Worm (Caenorhabditis elegans) whole organism, mixed stage, embryonic: Measurements from ENCODE around the gene ina-1.

Experiments
- M03D4.4 ChIP-seq: sonication (generic microtip); optimal IDR thresholded peaks from 2 replicates; lab custom pipeline; 2017; ENCODE audit warnings: mild to moderate bottlenecking, missing genetic modification characterization, missing compliant biosample characterization
- bed-3 ChIP-seq: fragments of 200-800 bp; sonication (Bioruptor generic); optimal IDR thresholded peaks from 3 replicates; lab custom pipeline; 2018; ENCODE audit warnings: mild to moderate bottlenecking, missing genetic modification characterization, moderate library complexity, missing compliant biosample characterization
- blmp-1 ChIP-seq: fragments of 150-350 bp; optimal IDR thresholded peaks from 2 replicates; lab custom pipeline; 2014; ENCODE audit warnings: missing biosample characterization, missing genetic modification characterization
- ceh-39 ChIP-seq: fragments of 150-350 bp; optimal IDR thresholded peaks from 2 replicates; lab custom pipeline; 2014; ENCODE audit warnings: missing biosample characterization, missing genetic modification characterization
- ceh-43 ChIP-seq: fragments of 200-800 bp; sonication (Bioruptor generic); optimal IDR thresholded peaks from 2 replicates; lab custom pipeline; 2018; ENCODE audit warnings: mild to moderate bottlenecking, missing genetic modification characterization, moderate library complexity, missing compliant biosample characterization
- ces-1 ChIP-seq: fragments of 150-350 bp; optimal IDR thresholded peaks from 2 replicates; lab custom pipeline; 2014; ENCODE audit warnings: missing biosample characterization, missing genetic modification reagents, missing genetic modification characterization
- cnd-1 ChIP-seq: fragments of 200-800 bp; sonication (Bioruptor generic); optimal IDR thresholded peaks from 2 replicates; lab custom pipeline; 2018; ENCODE audit warnings: mild to moderate bottlenecking, missing genetic modification characterization, missing compliant biosample characterization
- drap-1 ChIP-seq: fragments of 200-800 bp; sonication (Bioruptor generic); optimal IDR thresholded peaks from 3 replicates; lab custom pipeline; 2018; ENCODE audit warnings: mild to moderate bottlenecking, missing genetic modification characterization, missing compliant biosample characterization
- elt-1 ChIP-seq: sonication (generic microtip); optimal IDR thresholded peaks from 2 replicates; lab custom pipeline; 2017; ENCODE audit warnings: missing genetic modification characterization, mild to moderate bottlenecking, missing compliant biosample characterization, antibody characterized with exemption, moderate library complexity, borderline replicate concordance; ENCODE audit not compliant: insufficient read depth
- elt-3 ChIP-seq: fragments of 150-350 bp; optimal IDR thresholded peaks from 2 replicates; lab custom pipeline; 2014; ENCODE audit warnings: missing biosample characterization, missing genetic modification characterization
- flh-1 ChIP-seq: fragments of 200-800 bp; sonication (Bioruptor generic); optimal IDR thresholded peaks from 2 replicates; lab custom pipeline; 2018; ENCODE audit warnings: mild to moderate bottlenecking, missing genetic modification characterization, moderate library complexity, missing compliant biosample characterization
- ham-2 ChIP-seq: fragments of 200-800 bp; sonication (Bioruptor generic); optimal IDR thresholded peaks from 2 replicates; lab custom pipeline; 2018; ENCODE audit warnings: mild to moderate bottlenecking, missing genetic modification characterization, missing compliant biosample characterization
- hlh-1 ChIP-seq: fragments of 150-350 bp; optimal IDR thresholded peaks from 2 replicates; lab custom pipeline; 2014; ENCODE audit warnings: missing biosample characterization, missing genetic modification reagents, missing genetic modification characterization
- lin-32 ChIP-seq: fragments of 200-800 bp; sonication (Bioruptor generic); optimal IDR thresholded peaks from 2 replicates; lab custom pipeline; 2018; ENCODE audit warnings: mild to moderate bottlenecking, missing genetic modification characterization, missing compliant biosample characterization
- lsy-2 ChIP-seq: fragments of 150-350 bp; optimal IDR thresholded peaks from 2 replicates; lab custom pipeline; 2014; ENCODE audit warnings: missing biosample characterization, missing genetic modification characterization
- mab-5 ChIP-seq: fragments of 150-350 bp; optimal IDR thresholded peaks from 2 replicates; lab custom pipeline; 2014; ENCODE audit warnings: missing biosample characterization, missing genetic modification characterization
- mls-2 ChIP-seq: sonication (generic microtip); optimal IDR thresholded peaks from 2 replicates; lab custom pipeline; 2016; ENCODE audit warnings: mild to moderate bottlenecking, missing genetic modification characterization, moderate library complexity, missing compliant biosample characterization
- nhr-12 ChIP-seq: fragments of 150-350 bp; optimal IDR thresholded peaks from 2 replicates; lab custom pipeline; 2014; ENCODE audit warnings: missing biosample characterization, missing genetic modification characterization
- nhr-2 ChIP-seq: fragments of 150-350 bp; optimal IDR thresholded peaks from 2 replicates; lab custom pipeline; 2014; ENCODE audit warnings: missing biosample characterization, missing genetic modification characterization
- nhr-237 ChIP-seq: fragments of 150-350 bp; optimal IDR thresholded peaks from 2 replicates; lab custom pipeline; 2014; ENCODE audit warnings: missing biosample characterization, missing genetic modification characterization
- nhr-28 ChIP-seq: fragments of 150-350 bp; optimal IDR thresholded peaks from 2 replicates; lab custom pipeline; 2014; ENCODE audit warnings: missing biosample characterization, missing genetic modification characterization
- nhr-76 ChIP-seq: sonication (generic microtip); optimal IDR thresholded peaks from 2 replicates; lab custom pipeline; 2017; ENCODE audit warnings: missing biosample characterization, missing genetic modification characterization
- pha-4 ChIP-seq: fragments of 150-350 bp; optimal IDR thresholded peaks from 2 replicates; lab custom pipeline; 2018; ENCODE audit warnings: missing biosample characterization, missing genetic modification reagents, missing genetic modification characterization
- sem-2 ChIP-seq: fragments of 200-800 bp; sonication (Bioruptor generic); optimal IDR thresholded peaks from 2 replicates; lab custom pipeline; 2018; ENCODE audit warnings: mild to moderate bottlenecking, missing genetic modification characterization, missing compliant biosample characterization
- snpc-4 ChIP-seq: fragments of 150-350 bp; optimal IDR thresholded peaks from 2 replicates; lab custom pipeline; 2014; ENCODE audit warnings: missing biosample characterization, missing genetic modification characterization
- sptf-1 ChIP-seq: sonication (generic microtip); optimal IDR thresholded peaks from 2 replicates; lab custom pipeline; 2017; ENCODE audit warnings: mild to moderate bottlenecking, missing genetic modification characterization, moderate library complexity, missing compliant biosample characterization
- unc-120 ChIP-seq: sonication (generic microtip); optimal IDR thresholded peaks from 2 replicates; lab custom pipeline; 2017; ENCODE audit warnings: missing genetic modification characterization, missing compliant biosample characterization; ENCODE audit not compliant: poor library complexity, severe bottlenecking
- unc-39 ChIP-seq: fragments of 150-350 bp; optimal IDR thresholded peaks from 2 replicates; lab custom pipeline; 2014; ENCODE audit warnings: missing biosample characterization, missing genetic modification characterization
- unc-62 ChIP-seq: fragments of 150-350 bp; optimal IDR thresholded peaks from 2 replicates; lab custom pipeline; 2014; ENCODE audit warnings: missing biosample characterization, missing genetic modification reagents, missing genetic modification characterization
- zip-8 ChIP-seq: fragments of 150-350 bp; optimal IDR thresholded peaks from 2 replicates; lab custom pipeline; 2014; ENCODE audit warnings: missing biosample characterization, missing genetic modification characterization
- ztf-11 ChIP-seq: fragments of 150-350 bp; optimal IDR thresholded peaks from 2 replicates; lab custom pipeline; 2014; ENCODE audit warnings: missing biosample characterization, missing genetic modification characterization

The ina-1 gene

DNA sequence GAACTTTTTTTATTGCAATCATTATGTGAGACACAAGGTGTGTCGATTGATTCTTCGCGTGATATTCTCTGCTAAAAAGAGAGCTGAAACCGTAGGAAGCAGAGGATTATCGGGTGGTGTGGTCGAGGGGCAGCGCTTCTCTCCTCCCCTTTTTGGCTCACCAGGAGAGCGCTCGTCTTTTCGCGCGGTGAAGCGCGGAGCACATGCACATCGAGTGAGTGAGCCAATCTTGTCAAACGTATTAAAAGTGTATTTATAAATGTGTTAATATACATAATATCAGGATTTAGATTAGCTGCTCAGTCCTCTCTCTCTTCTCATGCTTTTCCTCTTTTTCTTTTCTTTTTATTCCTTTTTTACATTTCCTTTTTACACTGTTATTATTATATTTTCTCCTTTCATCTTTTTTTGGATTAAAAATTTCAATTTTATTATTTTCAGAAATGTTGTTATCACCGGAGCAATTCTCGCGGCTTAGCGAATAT is 9.9 kb downstream of the ina-1 start, which contains the start of gene dgk-3:
Gene dgk-3, plus strand, starts transcription at position 435 of the 485 bp plus-strand sequence.
- no peak for TF ChIP-seq lsy-2
- TF ChIP-seq nhr-12 (tag; lab: Kevin White, UChicago), result no peak
- no peak for TF ChIP-seq unc-39
- no peak for TF ChIP-seq drap-1
- no peak for TF ChIP-seq unc-120 (tag; lab: Kevin White, UChicago)
- TF ChIP-seq elt-1 (tag; lab: Kevin White, UChicago), result no peak
- TF ChIP-seq snpc-4 (tag; lab: Kevin White, UChicago), result no peak
- no peak for TF ChIP-seq blmp-1 (tag; lab: Kevin White, UChicago)
- TF ChIP-seq lin-32 (GFP tag; lab: Kevin White, UChicago), result no peak
- no peak for TF ChIP-seq cnd-1
- TF ChIP-seq ham-2 (GFP tag; lab: Kevin White, UChicago), result no peak
- TF ChIP-seq sptf-1 (tag; lab: Kevin White, UChicago), result no peak
- TF ChIP-seq sem-2 (GFP tag; lab: Kevin White, UChicago), result no peak
- TF ChIP-seq bed-3 (GFP tag; lab: Kevin White, UChicago), result no peak
- TF ChIP-seq pha-4 (tag; lab: Kevin White, UChicago), result no peak
- TF ChIP-seq zip-8 (tag; lab: Kevin White, UChicago), result no peak
- no peak for TF ChIP-seq ces-1
- no peak for TF ChIP-seq flh-1 (GFP tag; lab: Kevin White, UChicago)

DNA sequence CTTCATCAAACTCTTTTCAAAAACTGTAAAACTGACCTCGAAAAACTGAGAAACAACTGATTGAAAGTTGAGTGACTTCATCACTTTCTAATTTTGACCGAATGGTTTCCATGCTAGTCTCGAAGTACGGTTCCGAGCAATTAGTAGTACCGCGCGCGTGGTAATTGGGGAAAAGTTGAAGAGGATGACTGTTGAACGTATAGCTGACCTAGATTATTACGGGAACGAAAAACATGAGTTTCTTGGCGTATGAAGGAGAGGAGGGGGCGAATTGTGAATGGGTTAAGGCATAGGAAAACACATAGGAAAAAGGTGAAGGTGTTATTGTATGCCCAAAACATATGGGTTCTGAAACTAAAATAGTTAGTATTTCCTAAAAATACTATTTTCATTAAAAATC is 11.0 kb downstream of the ina-1 start, which contains the start of gene ptr-9:
Gene ptr-9, minus strand, starts transcription at position 101 of the 400 bp plus-strand sequence.
- no peak for TF ChIP-seq ceh-39
- no peak for TF ChIP-seq elt-1 (tag; lab: Kevin White, UChicago)
- TF ChIP-seq zip-8 (tag; lab: Kevin White, UChicago), result no peak
- no peak for TF ChIP-seq ztf-11
- TF ChIP-seq nhr-12 (tag; lab: Kevin White, UChicago), result no peak
- no peak for TF ChIP-seq unc-62 (GFP tag; lab: Kevin White, UChicago)
- TF ChIP-seq mab-5 (tag; lab: Kevin White, UChicago), result no peak
- no peak for TF ChIP-seq bed-3 (GFP tag; lab: Kevin White, UChicago)
- no peak for TF ChIP-seq ces-1
- TF ChIP-seq sem-2 (GFP tag; lab: Kevin White, UChicago), result no peak
- TF ChIP-seq nhr-28, result no peak
- no peak for TF ChIP-seq nhr-2 (tag; lab: Kevin White, UChicago)
- no peak for TF ChIP-seq unc-120 (tag; lab: Kevin White, UChicago)
- TF ChIP-seq cnd-1, result no peak
- no peak for TF ChIP-seq mls-2 (tag; lab: Kevin White, UChicago)
- TF ChIP-seq hlh-1 (tag; lab: Kevin White, UChicago), result no peak
- TF ChIP-seq lsy-2, result no peak
- TF ChIP-seq nhr-76 (tag; lab: Kevin White, UChicago), result no peak
- no peak for TF ChIP-seq ceh-43

DNA sequence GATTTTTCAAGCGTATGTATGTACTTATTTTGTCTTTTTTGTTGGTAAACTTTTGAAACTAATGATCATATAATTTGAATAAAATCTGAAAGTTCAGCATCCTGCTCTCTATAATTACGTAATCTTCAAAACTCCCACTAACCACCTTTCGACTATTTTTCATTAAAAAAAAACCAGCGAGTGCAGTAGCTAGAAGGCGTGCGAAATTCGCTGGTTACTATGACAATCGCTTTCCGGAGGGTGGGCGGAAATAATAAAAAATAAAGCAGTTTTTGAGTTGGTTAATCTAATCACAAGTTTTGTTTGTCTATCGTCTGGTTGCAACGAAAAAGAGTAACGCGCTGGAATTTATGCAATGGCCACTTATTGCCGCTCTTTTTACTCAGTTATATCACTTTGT is 17.8 kb downstream of the ina-1 start, which contains the start of gene irld-34:
Gene irld-34, plus strand, starts transcription at position 301 of the 400 bp plus-strand sequence.
- no peak for TF ChIP-seq snpc-4 (tag; lab: Kevin White, UChicago)
- peak; percentile 24 for TF ChIP-seq zip-8 (tag; lab: Kevin White, UChicago)

DNA sequence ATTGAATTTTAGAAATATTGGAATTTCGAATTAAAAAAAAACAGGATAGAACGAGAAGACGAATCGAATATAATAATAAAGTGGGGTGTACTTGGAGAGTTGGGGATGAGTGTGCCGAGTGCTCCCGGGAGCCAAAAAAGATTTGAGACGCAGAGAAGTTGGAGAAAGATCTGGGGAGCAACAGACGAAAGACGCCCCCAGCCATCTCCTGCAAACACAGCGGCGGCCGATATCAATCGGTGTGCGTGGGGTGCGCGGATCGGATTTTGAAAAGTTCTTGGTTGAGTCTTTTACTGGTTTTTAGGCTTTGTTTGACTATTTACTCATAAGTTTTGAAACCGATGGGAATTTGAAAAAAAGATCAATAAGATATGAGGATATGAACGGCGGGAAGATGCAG is 18.8 kb downstream of the ina-1 start, which contains the start of gene nhl-1:
Gene nhl-1, minus strand, starts transcription at position 101 of the 400 bp plus-strand sequence.
- TF ChIP-seq hlh-1 (tag; lab: Kevin White, UChicago) (no peak), nhr-237 (no peak)

DNA sequence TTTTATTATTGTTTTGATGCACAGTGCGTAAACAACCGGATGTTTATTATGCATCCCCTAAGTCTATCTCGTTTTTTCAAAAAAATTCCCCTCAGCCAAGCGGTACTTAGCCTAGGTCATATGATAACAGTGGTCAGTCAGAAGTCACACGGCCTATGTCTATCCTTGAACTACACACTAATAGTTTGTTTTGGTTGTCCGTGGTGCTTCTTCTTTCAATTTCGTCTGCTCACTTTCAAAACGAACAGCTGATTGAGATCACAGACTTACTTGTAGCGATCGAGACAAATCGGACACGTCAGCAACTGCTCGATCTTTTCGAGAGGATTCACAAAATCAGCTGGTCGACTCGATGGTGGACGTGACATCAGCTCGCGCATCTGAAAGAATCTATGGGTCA is 19.7 kb downstream of the ina-1 start:
- TF ChIP-seq snpc-4 (tag; lab: Kevin White, UChicago) (no peak), nhr-28 (no peak), nhr-2 (tag; lab: Kevin White, UChicago) (no peak), sptf-1 (tag; lab: Kevin White, UChicago) (no peak), nhr-12 (tag; lab: Kevin White, UChicago) (no peak), elt-1 (tag; lab: Kevin White, UChicago) (no peak), M03D4.4 (tag; lab: Kevin White, UChicago) (no peak), drap-1 (no peak), unc-120 (tag; lab: Kevin White, UChicago) (no peak), sem-2 (GFP tag; lab: Kevin White, UChicago) (no peak), elt-3 (tag; lab: Kevin White, UChicago) (no peak)
